Worm (Caenorhabditis elegans) whole organism, L3 larva: ENCODE results near the gene srd-74.

Experiments
- R02D3.7 ChIP-seq: fragments of 150-350 bp; optimal IDR thresholded peaks from 2 replicates; lab custom pipeline; 2014; ENCODE audit warnings: missing biosample characterization, missing genetic modification characterization
- ZK546.5 ChIP-seq: sonication (generic microtip); optimal IDR thresholded peaks from 2 replicates; lab custom pipeline; 2017; ENCODE audit warnings: missing biosample characterization, missing genetic modification characterization
- aly-2 ChIP-seq: fragments of 150-350 bp; optimal IDR thresholded peaks from 2 replicates; lab custom pipeline; 2014; ENCODE audit warnings: missing biosample characterization, missing genetic modification characterization
- ama-1 ChIP-seq: fragments of 150-350 bp; optimal IDR thresholded peaks from 2 replicates; lab custom pipeline; 2018
- ceh-16 ChIP-seq: sonication (generic microtip); optimal IDR thresholded peaks from 2 replicates; lab custom pipeline; 2017; ENCODE audit warnings: missing biosample characterization, missing genetic modification characterization
- ceh-28 ChIP-seq: fragments of 150-350 bp; optimal IDR thresholded peaks from 2 replicates; lab custom pipeline; 2014; ENCODE audit warnings: missing biosample characterization, missing genetic modification reagents, missing genetic modification characterization
- ceh-82 ChIP-seq: fragments of 150-350 bp; optimal IDR thresholded peaks from 2 replicates; lab custom pipeline; 2014; ENCODE audit warnings: missing biosample characterization, missing genetic modification characterization
- ceh-9 ChIP-seq: sonication (generic microtip); optimal IDR thresholded peaks from 2 replicates; lab custom pipeline; 2018; ENCODE audit warnings: missing biosample characterization, missing genetic modification characterization
- daf-12 ChIP-seq: fragments of 150-350 bp; optimal IDR thresholded peaks from 2 replicates; lab custom pipeline; 2014; ENCODE audit warnings: missing biosample characterization, missing genetic modification reagents, missing genetic modification characterization
- egl-27 ChIP-seq: sonication (generic microtip); optimal IDR thresholded peaks from 4 replicates; lab custom pipeline; 2017; ENCODE audit warnings: missing biosample characterization, missing genetic modification reagents, missing genetic modification characterization
- egl-5 ChIP-seq: fragments of 150-350 bp; optimal IDR thresholded peaks from 2 replicates; lab custom pipeline; 2017; ENCODE audit warnings: missing biosample characterization, missing genetic modification reagents, missing genetic modification characterization, inconsistent platforms
- elt-1 ChIP-seq: fragments of 150-350 bp; optimal IDR thresholded peaks from 2 replicates; lab custom pipeline; 2014; ENCODE audit warnings: missing biosample characterization, missing genetic modification characterization
- elt-2 ChIP-seq: sonication (generic microtip); optimal IDR thresholded peaks from 2 replicates; lab custom pipeline; 2016; ENCODE audit warnings: missing genetic modification reagents, mild to moderate bottlenecking, missing genetic modification characterization, missing compliant biosample characterization
- elt-3 ChIP-seq, 3 experiments: fragments of 150-350 bp in 1 of 3; sonication (generic microtip) in 2 of 3; optimal IDR thresholded peaks; 2 replicates in 2 of 3; 4 replicates in 1 of 3; lab custom pipeline; 2014 to 2017; ENCODE audit warnings: missing biosample characterization in 3 of 3, missing genetic modification characterization in 3 of 3
- eor-1 ChIP-seq, 2 experiments: fragments of 150-350 bp; optimal IDR thresholded peaks; 2 replicates each; lab custom pipeline; 2014 to 2018; ENCODE audit warnings: missing biosample characterization in 2 of 2, missing genetic modification characterization in 2 of 2
- fkh-10 ChIP-seq: sonication (generic microtip); optimal IDR thresholded peaks from 2 replicates; lab custom pipeline; 2017; ENCODE audit warnings: missing biosample characterization, missing genetic modification reagents, missing genetic modification characterization
- fkh-2 ChIP-seq: fragments of 150-350 bp; optimal IDR thresholded peaks from 2 replicates; lab custom pipeline; 2014; ENCODE audit warnings: missing biosample characterization, missing genetic modification reagents, missing genetic modification characterization
- fos-1 ChIP-seq: fragments of 150-350 bp; optimal IDR thresholded peaks from 2 replicates; lab custom pipeline; 2014; ENCODE audit warnings: missing biosample characterization, missing genetic modification characterization
- hmg-11 ChIP-seq: sonication (generic microtip); optimal IDR thresholded peaks from 2 replicates; lab custom pipeline; 2016; ENCODE audit warnings: missing genetic modification characterization, missing compliant biosample characterization
- jun-1 ChIP-seq: fragments of 150-350 bp; optimal IDR thresholded peaks from 2 replicates; lab custom pipeline; 2014; ENCODE audit warnings: missing biosample characterization, missing genetic modification reagents, missing genetic modification characterization
- lin-15B ChIP-seq: fragments of 150-350 bp; optimal IDR thresholded peaks from 2 replicates; lab custom pipeline; 2014; ENCODE audit warnings: missing biosample characterization, missing genetic modification characterization
- lin-39 ChIP-seq: fragments of 150-350 bp; optimal IDR thresholded peaks from 2 replicates; lab custom pipeline; 2018; ENCODE audit warnings: missing biosample characterization, missing genetic modification reagents, missing genetic modification characterization
- lsy-12 ChIP-seq: sonication (generic microtip); optimal IDR thresholded peaks from 2 replicates; lab custom pipeline; 2016; ENCODE audit warnings: mild to moderate bottlenecking, missing genetic modification characterization, missing compliant biosample characterization
- mdl-1 ChIP-seq: fragments of 150-350 bp; optimal IDR thresholded peaks from 2 replicates; lab custom pipeline; 2014; ENCODE audit warnings: missing biosample characterization, missing genetic modification characterization
- mml-1 ChIP-seq: fragments of 150-350 bp; sonication (generic microtip); optimal IDR thresholded peaks from 3 replicates; lab custom pipeline; 2014; ENCODE audit warnings: missing biosample characterization, missing genetic modification characterization
- nfya-1 ChIP-seq: sonication (generic microtip); optimal IDR thresholded peaks from 2 replicates; lab custom pipeline; 2017; ENCODE audit warnings: missing genetic modification characterization, mild to moderate bottlenecking, missing compliant biosample characterization, antibody characterized with exemption, moderate library complexity; ENCODE audit not compliant: insufficient read depth
- nhr-11 ChIP-seq: fragments of 150-350 bp; optimal IDR thresholded peaks from 2 replicates; lab custom pipeline; 2014; ENCODE audit warnings: missing biosample characterization, missing genetic modification characterization
- nhr-12 ChIP-seq: fragments of 150-350 bp; optimal IDR thresholded peaks from 2 replicates; lab custom pipeline; 2014; ENCODE audit warnings: missing biosample characterization, missing genetic modification characterization
- nhr-23 ChIP-seq: fragments of 150-350 bp; optimal IDR thresholded peaks from 2 replicates; lab custom pipeline; 2014; ENCODE audit warnings: missing biosample characterization, missing genetic modification reagents, missing genetic modification characterization
- nhr-237 ChIP-seq: fragments of 150-350 bp; optimal IDR thresholded peaks from 2 replicates; lab custom pipeline; 2014; ENCODE audit warnings: missing biosample characterization, missing genetic modification characterization
- nhr-25 ChIP-seq: sonication (generic microtip); optimal IDR thresholded peaks from 2 replicates; lab custom pipeline; 2017; ENCODE audit warnings: missing biosample characterization, missing genetic modification characterization
- nhr-28 ChIP-seq: fragments of 150-350 bp; optimal IDR thresholded peaks from 2 replicates; lab custom pipeline; 2014; ENCODE audit warnings: missing biosample characterization, missing genetic modification characterization
- nhr-43 ChIP-seq: sonication (generic microtip); optimal IDR thresholded peaks from 2 replicates; lab custom pipeline; 2016; ENCODE audit warnings: mild to moderate bottlenecking, missing genetic modification characterization, missing compliant biosample characterization; ENCODE audit not compliant: poor library complexity, severe bottlenecking
- nhr-67 ChIP-seq: fragments of 150-350 bp; optimal IDR thresholded peaks from 2 replicates; lab custom pipeline; 2014; ENCODE audit warnings: missing biosample characterization, missing genetic modification characterization
- nhr-76 ChIP-seq: fragments of 150-350 bp; sonication (generic microtip); optimal IDR thresholded peaks from 5 replicates; lab custom pipeline; 2014; ENCODE audit warnings: missing biosample characterization, missing genetic modification characterization
- nhr-77 ChIP-seq: fragments of 150-350 bp; optimal IDR thresholded peaks from 2 replicates; lab custom pipeline; 2014; ENCODE audit warnings: missing biosample characterization, missing genetic modification characterization
- pha-4 ChIP-seq: fragments of 150-350 bp; optimal IDR thresholded peaks from 2 replicates; lab custom pipeline; 2014; ENCODE audit warnings: missing biosample characterization, missing genetic modification reagents, missing genetic modification characterization
- pqm-1 ChIP-seq: fragments of 150-350 bp; optimal IDR thresholded peaks from 2 replicates; lab custom pipeline; 2017; ENCODE audit warnings: missing biosample characterization, missing genetic modification characterization, inconsistent platforms
- sea-2 ChIP-seq: fragments of 150-350 bp; sonication (generic microtip); optimal IDR thresholded peaks from 4 replicates; lab custom pipeline; 2014; ENCODE audit warnings: missing biosample characterization, missing genetic modification reagents, missing genetic modification characterization
- skn-1 ChIP-seq: fragments of 150-350 bp; optimal IDR thresholded peaks from 2 replicates; lab custom pipeline; 2014; ENCODE audit warnings: missing biosample characterization, missing genetic modification characterization
- snpc-4 ChIP-seq: fragments of 150-350 bp; optimal IDR thresholded peaks from 2 replicates; lab custom pipeline; 2014; ENCODE audit warnings: missing biosample characterization, missing genetic modification characterization
- tbx-2 ChIP-seq: sonication (generic microtip); optimal IDR thresholded peaks from 2 replicates; lab custom pipeline; 2016; ENCODE audit warnings: mild to moderate bottlenecking, missing genetic modification characterization, missing compliant biosample characterization
- unc-39 ChIP-seq: sonication (generic microtip); optimal IDR thresholded peaks from 4 replicates; lab custom pipeline; 2017; ENCODE audit warnings: missing biosample characterization, missing genetic modification characterization
- unc-62 ChIP-seq: fragments of 150-350 bp; sonication (generic microtip); optimal IDR thresholded peaks from 4 replicates; lab custom pipeline; 2014; ENCODE audit warnings: missing biosample characterization, missing genetic modification reagents, missing genetic modification characterization
- zag-1 ChIP-seq: fragments of 150-350 bp; optimal IDR thresholded peaks from 2 replicates; lab custom pipeline; 2014; ENCODE audit warnings: missing biosample characterization, missing genetic modification characterization
- ztf-11 ChIP-seq: fragments of 150-350 bp; optimal IDR thresholded peaks from 2 replicates; lab custom pipeline; 2014; ENCODE audit warnings: missing biosample characterization, missing genetic modification characterization
- ztf-4 ChIP-seq: fragments of 150-350 bp; optimal IDR thresholded peaks from 2 replicates; lab custom pipeline; 2014; ENCODE audit warnings: missing biosample characterization, missing genetic modification characterization

The srd-74 gene

ce11 chrIII:11817865-11818264, 36.0 kb downstream of the srd-74 start:
- TF ChIP-seq R02D3.7 (tag; lab: Kevin White, UChicago) (no peak), fkh-2 (tag; lab: Kevin White, UChicago) (no peak), snpc-4 (tag; lab: Kevin White, UChicago) (peak; percentile 61)
- TF ChIP-seq, all 47 proteins: peak for 1

- no peak for TF ChIP-seq nhr-43 (tag; lab: Kevin White, UChicago)
- TF ChIP-seq lin-15B (tag; lab: Kevin White, UChicago): no peak
- TF ChIP-seq nhr-25: no peak
- TF ChIP-seq egl-27 (tag; lab: Kevin White, UChicago): no peak
- TF ChIP-seq hmg-11: no peak
- no peak for TF ChIP-seq ama-1
- peak; percentile 78 for TF ChIP-seq pqm-1 (tag; lab: Kevin White, UChicago)
- TF ChIP-seq ceh-9 (tag; lab: Kevin White, UChicago): no peak
- TF ChIP-seq aly-2 (tag; lab: Kevin White, UChicago): no peak
- no peak for TF ChIP-seq egl-5
- peak; percentile 7 for TF ChIP-seq ceh-28 (tag; lab: Kevin White, UChicago)
- TF ChIP-seq fkh-2 (tag; lab: Kevin White, UChicago): no peak
- TF ChIP-seq pha-4 (tag; lab: Kevin White, UChicago): peak; percentile 68
- TF ChIP-seq mml-1 (tag; lab: Kevin White, UChicago): no peak
- TF ChIP-seq skn-1 (tag; lab: Kevin White, UChicago): no peak
- TF ChIP-seq ceh-16 (tag; lab: Kevin White, UChicago): no peak
- peak; percentile 89 for TF ChIP-seq elt-2 (tag; lab: Kevin White, UChicago)
These were observed 40.5 kb downstream of the srd-74 start, which contains the start of gene maa-1 for ce11 chrIII:11822407-11822806. maa-1 (minus strand) TSS chrIII:11822526.

ce11 chrIII:11823260-11823659, 41.4 kb downstream of the srd-74 start, which contains the start of gene C18D11.3:
C18D11.3 (plus strand) TSS chrIII:11823448.
- TF ChIP-seq unc-62 (GFP tag; lab: Kevin White, UChicago) (no peak), fkh-2 (tag; lab: Kevin White, UChicago) (no peak), nhr-11 (tag; lab: Kevin White, UChicago) (no peak), eor-1 (tag; optimal IDR thresholded peaks at IDR 0.05; lab: Kevin White, UChicago) (no peak), mml-1 (tag; lab: Kevin White, UChicago) (no peak), nhr-237 (tag; lab: Kevin White, UChicago) (no peak), pha-4 (tag; lab: Kevin White, UChicago) (peak; percentile 98), ZK546.5 (tag; lab: Kevin White, UChicago) (no peak), sea-2 (GFP tag; lab: Kevin White, UChicago) (peak; percentile 49), R02D3.7 (tag; lab: Kevin White, UChicago) (no peak), ceh-9 (tag; lab: Kevin White, UChicago) (no peak), egl-27 (tag; lab: Kevin White, UChicago) (no peak), nhr-12 (tag; lab: Kevin White, UChicago) (no peak), zag-1 (tag; lab: Kevin White, UChicago) (no peak), nhr-67 (no peak), ceh-28 (tag; lab: Kevin White, UChicago) (peak; percentile 50), lin-15B (tag; lab: Kevin White, UChicago) (peak; percentile 92), elt-1 (tag; lab: Kevin White, UChicago) (peak; percentile 15), fkh-10 (GFP tag; lab: Kevin White, UChicago) (no peak), nhr-76 (tag; lab: Kevin White, UChicago) (no peak), egl-5 (peak; percentile 90), daf-12 (tag; lab: Kevin White, UChicago) (no peak), jun-1 (tag; lab: Kevin White, UChicago) (peak; percentile 66), nhr-25 (peak; percentile 93), skn-1 (tag; lab: Kevin White, UChicago) (peak; percentile 66), lin-39 (tag; lab: Kevin White, UChicago) (peak; percentile 92), ama-1 (peak; percentile 1), lsy-12 (tag; lab: Kevin White, UChicago) (peak; percentile 48), hmg-11 (peak; percentile 67), mdl-1 (tag; lab: Kevin White, UChicago) (no peak), aly-2 (tag; lab: Kevin White, UChicago) (no peak), nhr-77 (no peak), fos-1 (tag; lab: Kevin White, UChicago) (no peak), ztf-4 (tag; lab: Kevin White, UChicago) (no peak), nhr-43 (tag; lab: Kevin White, UChicago) (peak; percentile 37), unc-39 (tag; lab: Kevin White, UChicago) (no peak), snpc-4 (tag; lab: Kevin White, UChicago) (peak; percentile 89), elt-3 (tag; optimal IDR thresholded peaks at IDR 0.05; lab: Kevin White, UChicago) (no peak), elt-2 (tag; lab: Kevin White, UChicago) (peak; percentile 86), tbx-2 (peak; percentile 17), nhr-23 (tag; lab: Kevin White, UChicago) (peak; percentile 83), ceh-16 (tag; lab: Kevin White, UChicago) (no peak), ceh-82 (no peak), nhr-28 (tag; lab: Kevin White, UChicago) (no peak), nfya-1 (tag; lab: Kevin White, UChicago) (peak; percentile 97), pqm-1 (tag; lab: Kevin White, UChicago) (peak; percentile 46), ztf-11 (tag; lab: Kevin White, UChicago) (no peak)
